Fruit fly (Drosophila melanogaster) whole organism, prepupa: ENCODE data around the gene Ada2a.

Experiments used
- CG6808 ChIP-seq: fragments of 200-800 bp; sonication (Bioruptor generic); optimal IDR thresholded peaks from 3 replicates; lab custom pipeline; 2017; ENCODE audit warnings: missing biosample characterization, missing genetic modification characterization, mild to moderate bottlenecking, moderate library complexity, missing genetic modification reagents
- CG9139 ChIP-seq: fragments of 200-800 bp; sonication (Bioruptor generic); optimal IDR thresholded peaks from 3 replicates; lab custom pipeline; 2017; ENCODE audit warnings: missing biosample characterization, mild to moderate bottlenecking, missing genetic modification characterization
- Sox15 ChIP-seq: fragments of 200-800 bp; sonication (Bioruptor generic); optimal IDR thresholded peaks from 3 replicates; lab custom pipeline; 2016; ENCODE audit warnings: missing biosample characterization, missing genetic modification characterization

- TF ChIP-seq CG6808 (GFP tag; lab: Kevin White, UChicago) (no peak), Sox15 (GFP tag; lab: Kevin White, UChicago) (no peak), CG9139 (no peak)
These were observed 37.1 kb upstream of the Ada2a start for dm6 chr3R:18292371-18292770.
